Fruit fly (Drosophila melanogaster): ENCODE measurements around the gene CG6276.
A peak's percentile ranks its signal among the peaks of the same experiment; 100 is the strongest.

The CG6276 gene

dm6 chr3R:15347822-15348221 is 28.0 kb upstream of the CG6276 start, which contains the start of the genes CG42726 and CG42727 (continued):
- 0 out of 3 replicates have a peak, but pooled peaks have one; percentile 16 for TF ChIP-seq CG7963 (GFP tag; IDR thresholded peaks at IDR 0.05; ENCODE audit: partially characterized antibody)
- peak; percentile 11 for TF ChIP-seq Meics (GFP tag; optimal IDR thresholded peaks at IDR 0.05)
- no peak for TF ChIP-seq CG4820 (GFP tag; optimal IDR thresholded peaks at IDR 0.05)
- no peak for TF ChIP-seq CG12942 (GFP tag; optimal IDR thresholded peaks at IDR 0.05)
- peak; percentile 39 for TF ChIP-seq CG3281 (GFP tag; optimal IDR thresholded peaks at IDR 0.05)
- TF ChIP-seq HLH4C (GFP tag; IDR thresholded peaks at IDR 0.05; ENCODE audit: partially characterized antibody): no peak
- peak; percentile 41; the same call in 1 of the 2 replicates for TF ChIP-seq CG11696 (GFP tag; IDR thresholded peaks at IDR 0.05)
- TF ChIP-seq Dref (GFP tag; IDR thresholded peaks at IDR 0.05): peak; percentile 41; the same call in 1 of the 2 replicates
- no peak for TF ChIP-seq dati (GFP tag; IDR thresholded peaks at IDR 0.05)
- peak; percentile 55 for TF ChIP-seq Hsf (GFP tag; optimal IDR thresholded peaks at IDR 0.05)
- no peak for TF ChIP-seq CG2875 (GFP tag; optimal IDR thresholded peaks at IDR 0.05)
- TF ChIP-seq grau (tag; optimal IDR thresholded peaks at IDR 0.05): peak; percentile 39
- TF ChIP-seq al (GFP tag; IDR thresholded peaks at IDR 0.05): no peak
- TF ChIP-seq gcm (GFP tag; optimal IDR thresholded peaks at IDR 0.05): peak; percentile 7
- TF ChIP-seq CG4854 (GFP tag; optimal IDR thresholded peaks at IDR 0.05): no peak
- TF ChIP-seq bab2 (GFP tag; optimal IDR thresholded peaks at IDR 0.05): no peak
- peak; percentile 43 for TF ChIP-seq CG2678 (tag; optimal IDR thresholded peaks at IDR 0.05)
- no peak for TF ChIP-seq CG31224 (GFP tag; IDR thresholded peaks at IDR 0.05)
- TF ChIP-seq CG12299 (tag; optimal IDR thresholded peaks at IDR 0.05): no peak
- no peak for TF ChIP-seq CG32767 (GFP tag; IDR thresholded peaks at IDR 0.05)
- TF ChIP-seq CG15479 (GFP tag; optimal IDR thresholded peaks at IDR 0.05): no peak
- TF ChIP-seq pan (optimal IDR thresholded peaks at IDR 0.05): no peak
- peak in 1 of 2 experiments; percentile 48 for TF ChIP-seq pan (GFP tag; optimal IDR thresholded peaks at IDR 0.05 in 1 of 2, IDR thresholded peaks at IDR 0.05 in 1 of 2)
- TF ChIP-seq ssp (GFP tag; IDR thresholded peaks at IDR 0.05): 0 out of 2 replicates have a peak, but pooled peaks have one; percentile 6
- peak; percentile 1 for TF ChIP-seq CG15696 (tag; optimal IDR thresholded peaks at IDR 0.05)
- peak; percentile 39 for TF ChIP-seq ind (GFP tag; optimal IDR thresholded peaks at IDR 0.05)
- TF ChIP-seq tgo (GFP tag; IDR thresholded peaks at IDR 0.05): peak; percentile 14; the same call in 1 of the 3 replicates
- TF ChIP-seq HmgZ (tag; optimal IDR thresholded peaks at IDR 0.05): peak; percentile 23
- no peak for TF ChIP-seq CG4707 (GFP tag; optimal IDR thresholded peaks at IDR 0.05)
- TF ChIP-seq Bdp1 (GFP tag; optimal IDR thresholded peaks at IDR 0.05): peak; percentile 15
- no peak for TF ChIP-seq eve (GFP tag; optimal IDR thresholded peaks at IDR 0.05)
- 0 out of 2 replicates have a peak, but pooled peaks have one; percentile 24 for TF ChIP-seq Rx (GFP tag; IDR thresholded peaks at IDR 0.05)
- TF ChIP-seq pzg (GFP tag; optimal IDR thresholded peaks at IDR 0.05): peak; percentile 33
- 0 out of 2 replicates have a peak, but pooled peaks have one; percentile 13 for TF ChIP-seq E2f1 (GFP tag; IDR thresholded peaks at IDR 0.05)
- peak; percentile 33 for TF ChIP-seq mam (GFP tag; optimal IDR thresholded peaks at IDR 0.05)
- peak; percentile 52 for TF ChIP-seq ems (GFP tag; optimal IDR thresholded peaks at IDR 0.05)
- peak; percentile 45 for TF ChIP-seq CG30403 (GFP tag; optimal IDR thresholded peaks at IDR 0.05)
- TF ChIP-seq CG10366 (GFP tag; IDR thresholded peaks at IDR 0.05): peak; percentile 40; the same call in 1 of the 2 replicates
- peak; percentile 16; the same call in 1 of the 2 replicates for TF ChIP-seq E2f2 (GFP tag; IDR thresholded peaks at IDR 0.05)
- TF ChIP-seq CG32532 (GFP tag; IDR thresholded peaks at IDR 0.05): peak; percentile 16; the same call in 1 of the 2 replicates
- TF ChIP-seq NC2α (GFP tag; optimal IDR thresholded peaks at IDR 0.05): no peak
- TF ChIP-seq Asciz (GFP tag; optimal IDR thresholded peaks at IDR 0.05): no peak
- peak; percentile 14 for TF ChIP-seq CG18262 (tag; optimal IDR thresholded peaks at IDR 0.05)
- peak; percentile 36 for TF ChIP-seq kni (GFP tag; optimal IDR thresholded peaks at IDR 0.05)
- TF ChIP-seq CG31365 (tag; optimal IDR thresholded peaks at IDR 0.05): no peak
- no peak for TF ChIP-seq wek (GFP tag; optimal IDR thresholded peaks at IDR 0.05)
- no peak for TF ChIP-seq CG18476 (GFP tag; optimal IDR thresholded peaks at IDR 0.05)
- TF ChIP-seq Optix (GFP tag; IDR thresholded peaks at IDR 0.05): no peak
- TF ChIP-seq row (GFP tag; IDR thresholded peaks at IDR 0.05): peak; percentile 76
- peak; percentile 50 for TF ChIP-seq CG10147 (GFP tag; optimal IDR thresholded peaks at IDR 0.05)
- 0 out of 3 replicates have a peak, but pooled peaks have one; percentile 27 for TF ChIP-seq gce (GFP tag; IDR thresholded peaks at IDR 0.05)

All from whole organism, embryonic.